Worm (Caenorhabditis elegans) whole organism, early embryonic: ENCODE data around the gene T24A6.20.
"Not testable (repeated sequence)": the region's sequence is repeated elsewhere in the genome, so short reads cannot be mapped to it uniquely, and the experiment has no call there.

Source experiments
- B0310.2 ChIP-seq: sonication (generic microtip); optimal IDR thresholded peaks from 2 replicates; lab custom pipeline; 2016; ENCODE audit warnings: mild to moderate bottlenecking, missing genetic modification characterization, missing compliant biosample characterization
- F13C5.2 ChIP-seq: sonication (generic microtip); optimal IDR thresholded peaks from 2 replicates; lab custom pipeline; 2017; ENCODE audit warnings: mild to moderate bottlenecking, missing genetic modification characterization, inconsistent platforms, missing compliant biosample characterization
- aly-1 ChIP-seq: sonication (generic microtip); optimal IDR thresholded peaks from 2 replicates; lab custom pipeline; 2016; ENCODE audit warnings: missing genetic modification characterization, missing compliant biosample characterization
- ama-1 ChIP-seq: fragments of 150-350 bp; optimal IDR thresholded peaks from 2 replicates; lab custom pipeline; 2014
- ceh-13 ChIP-seq: fragments of 200-800 bp; sonication (Bioruptor generic); optimal IDR thresholded peaks from 2 replicates; lab custom pipeline; 2018; ENCODE audit warnings: mild to moderate bottlenecking, missing genetic modification characterization, missing compliant biosample characterization
- ceh-36 ChIP-seq: sonication (generic microtip); optimal IDR thresholded peaks from 2 replicates; lab custom pipeline; 2016; ENCODE audit warnings: missing genetic modification characterization, inconsistent platforms, missing compliant biosample characterization
- ets-7 ChIP-seq: sonication (generic microtip); optimal IDR thresholded peaks from 2 replicates; lab custom pipeline; 2016; ENCODE audit warnings: missing genotype, missing genetic modification characterization, missing compliant biosample characterization
- flt-1 ChIP-seq: fragments of 200-800 bp; sonication (Bioruptor generic); IDR thresholded peaks from 2 replicates; pipeline ENCODE4 v1.3.6; 2022; ENCODE audit warnings: missing genetic modification characterization, missing compliant biosample characterization
- hmbx-1 ChIP-seq: sonication (generic microtip); optimal IDR thresholded peaks from 2 replicates; lab custom pipeline; 2016; ENCODE audit warnings: mild to moderate bottlenecking, missing genetic modification characterization, missing compliant biosample characterization
- hmg-4 ChIP-seq: fragments of 200-800 bp; sonication (Bioruptor generic); optimal IDR thresholded peaks from 2 replicates; lab custom pipeline; 2018; ENCODE audit warnings: mild to moderate bottlenecking, missing genetic modification characterization, missing compliant biosample characterization
- hnd-1 ChIP-seq: sonication (generic microtip); optimal IDR thresholded peaks from 2 replicates; lab custom pipeline; 2016; ENCODE audit warnings: missing genetic modification characterization, missing compliant biosample characterization
- pes-1 ChIP-seq: fragments of 200-800 bp; sonication (Bioruptor generic); IDR thresholded peaks from 2 replicates; pipeline ENCODE4 v1.3.6; 2022; ENCODE audit warnings: missing genetic modification reagents, missing genetic modification characterization, missing compliant biosample characterization
- scrt-1 ChIP-seq: fragments of 200-800 bp; sonication (Bioruptor generic); IDR thresholded peaks from 2 replicates; pipeline ENCODE4 v1.3.6; 2022; ENCODE audit warnings: missing genetic modification characterization, missing compliant biosample characterization
- sea-1 ChIP-seq: fragments of 200-800 bp; sonication (Bioruptor generic); conservative IDR thresholded peaks from 2 replicates; pipeline ENCODE4 v1.3.6; 2022; ENCODE audit warnings: missing genetic modification characterization, missing compliant biosample characterization
- tbx-11 ChIP-seq: fragments of 200-800 bp; sonication (Bioruptor generic); IDR thresholded peaks from 2 replicates; pipeline ENCODE4 v1.3.6; 2022; ENCODE audit warnings: missing genetic modification characterization, missing compliant biosample characterization
- tbx-37 ChIP-seq: fragments of 200-800 bp; sonication (Bioruptor generic); conservative IDR thresholded peaks from 2 replicates; pipeline ENCODE4 v1.3.6; 2022; ENCODE audit warnings: missing genetic modification reagents, missing genetic modification characterization, missing compliant biosample characterization
- tra-4 ChIP-seq: sonication (generic microtip); optimal IDR thresholded peaks from 2 replicates; lab custom pipeline; 2017; ENCODE audit warnings: missing genetic modification characterization, missing compliant biosample characterization

Gene T24A6.20

ce11 chrV:3557422-3557821 is 4.5 kb downstream of the T24A6.20 start, which contains the start of gene grl-31:
grl-31 (minus strand) TSS chrV:3557778.
- TF ChIP-seq flt-1 (GFP tag; lab: Robert Waterston, UW) (no peak), aly-1 (tag; lab: Kevin White, UChicago) (no peak), F13C5.2 (tag; lab: Kevin White, UChicago) (no peak), pes-1 (no peak), ama-1 (lab: Kevin White, UChicago) (no peak), ceh-13 (GFP tag; lab: Kevin White, UChicago) (no peak), ets-7 (no peak), B0310.2 (tag; lab: Kevin White, UChicago) (no peak), scrt-1 (GFP tag; lab: Robert Waterston, UW) (no peak), tbx-37 (GFP tag; lab: Robert Waterston, UW) (no peak), hmbx-1 (no peak), tra-4 (tag; lab: Kevin White, UChicago) (no peak), ceh-36 (tag; lab: Kevin White, UChicago) (no peak), sea-1 (GFP tag; lab: Robert Waterston, UW) (no peak), tbx-11 (GFP tag; lab: Robert Waterston, UW) (no peak)

- TF ChIP-seq ceh-36 (tag; lab: Kevin White, UChicago); scrt-1 (GFP tag; lab: Robert Waterston, UW); sea-1 (GFP tag; lab: Robert Waterston, UW): not testable (repeated sequence)
These were observed 5.8 kb downstream of the T24A6.20 start, which contains the start of gene T24A6.1 for ce11 chrV:3558744-3559143. T24A6.1 (plus strand) TSS chrV:3559044.

ce11 chrV:3562824-3563223 is 9.9 kb downstream of the T24A6.20 start, which contains the start of gene T24A6.16:
T24A6.16 (minus strand) TSS chrV:3562924.
- TF ChIP-seq aly-1 (tag; lab: Kevin White, UChicago); flt-1 (GFP tag; lab: Robert Waterston, UW); scrt-1 (GFP tag; lab: Robert Waterston, UW): not testable (repeated sequence)

- TF ChIP-seq tbx-37, flt-1, scrt-1 (GFP tag; lab: Robert Waterston, UW): not testable (repeated sequence)
These were observed 11.4 kb downstream of the T24A6.20 start, which contains the start of gene T24A6.17 for ce11 chrV:3564335-3564734. T24A6.17 (minus strand) TSS chrV:3564435.

ce11 chrV:3570695-3571094 is 17.8 kb downstream of the T24A6.20 start, which contains the start of gene F40C5.2:
F40C5.2 (plus strand) TSS chrV:3570995.
- not testable (repeated sequence) for TF ChIP-seq aly-1 (tag; lab: Kevin White, UChicago); tbx-37 (GFP tag; lab: Robert Waterston, UW); tbx-11 (GFP tag; lab: Robert Waterston, UW)

ce11 chrV:3572408-3572807 is 19.5 kb downstream of the T24A6.20 start, which contains the start of gene F40C5.1:
F40C5.1 (plus strand) TSS chrV:3572708.
- not testable (repeated sequence) for TF ChIP-seq flt-1 (GFP tag; lab: Robert Waterston, UW); ceh-13 (GFP tag; lab: Kevin White, UChicago); tra-4 (tag; lab: Kevin White, UChicago)

ce11 chrV:3575759-3576158 is 22.8 kb downstream of the T24A6.20 start, which contains the start of gene grl-27:
grl-27 (minus strand) TSS chrV:3575859.
- TF ChIP-seq tbx-11 (GFP tag; lab: Robert Waterston, UW), result no peak
- TF ChIP-seq B0310.2 (tag; lab: Kevin White, UChicago), result no peak

- TF ChIP-seq tbx-11 (GFP tag; lab: Robert Waterston, UW) (no peak), hmg-4 (GFP tag; lab: Kevin White, UChicago) (no peak), aly-1 (tag; lab: Kevin White, UChicago) (no peak), hnd-1 (tag; lab: Kevin White, UChicago) (no peak), ama-1 (lab: Kevin White, UChicago) (no peak), hmbx-1 (no peak), scrt-1 (GFP tag; lab: Robert Waterston, UW) (no peak), ceh-36 (tag; lab: Kevin White, UChicago) (no peak)
These were observed 25.9 kb downstream of the T24A6.20 start, which contains the start of gene pygl-1 for ce11 chrV:3578813-3579212. pygl-1 (plus strand) TSS chrV:3579023.

- no peak for TF ChIP-seq tbx-11 (GFP tag; lab: Robert Waterston, UW)
- TF ChIP-seq scrt-1 (GFP tag; lab: Robert Waterston, UW), result no peak
- no peak for TF ChIP-seq ceh-13 (GFP tag; lab: Kevin White, UChicago)
- TF ChIP-seq tra-4 (tag; lab: Kevin White, UChicago), result no peak
- TF ChIP-seq sea-1 (GFP tag; lab: Robert Waterston, UW), result no peak
- no peak for TF ChIP-seq hmbx-1
- no peak for TF ChIP-seq ets-7
- no peak for TF ChIP-seq tbx-37 (GFP tag; lab: Robert Waterston, UW)
- no peak for TF ChIP-seq ama-1 (lab: Kevin White, UChicago)
- no peak for TF ChIP-seq ceh-36 (tag; lab: Kevin White, UChicago)
- TF ChIP-seq flt-1 (GFP tag; lab: Robert Waterston, UW), result no peak
- TF ChIP-seq aly-1 (tag; lab: Kevin White, UChicago), result no peak
- TF ChIP-seq pes-1, result no peak
- TF ChIP-seq F13C5.2 (tag; lab: Kevin White, UChicago), result no peak
- TF ChIP-seq B0310.2 (tag; lab: Kevin White, UChicago), result no peak
- TF ChIP-seq hnd-1 (tag; lab: Kevin White, UChicago), result no peak
- no peak for TF ChIP-seq hmg-4 (GFP tag; lab: Kevin White, UChicago)
These were observed 26.3 kb downstream of the T24A6.20 start for ce11 chrV:3579248-3579647.
